Fruit fly (Drosophila melanogaster) whole organism: Measurements from ENCODE around the gene CG16989.

ENCODE experiments used
- CG8478 ChIP-seq: fragments of >200 bp; optimal IDR thresholded peaks from 2 replicates; lab custom pipeline; 2018; ENCODE audit warnings: inconsistent platforms
- EcR ChIP-seq, 2 experiments: fragments of >200 bp; optimal IDR thresholded peaks; 2 replicates each; lab custom pipeline; 2017; ENCODE audit warnings: missing biosample characterization in 2 of 2, missing genetic modification characterization in 2 of 2, missing genetic modification reagents in 2 of 2

DNA sequence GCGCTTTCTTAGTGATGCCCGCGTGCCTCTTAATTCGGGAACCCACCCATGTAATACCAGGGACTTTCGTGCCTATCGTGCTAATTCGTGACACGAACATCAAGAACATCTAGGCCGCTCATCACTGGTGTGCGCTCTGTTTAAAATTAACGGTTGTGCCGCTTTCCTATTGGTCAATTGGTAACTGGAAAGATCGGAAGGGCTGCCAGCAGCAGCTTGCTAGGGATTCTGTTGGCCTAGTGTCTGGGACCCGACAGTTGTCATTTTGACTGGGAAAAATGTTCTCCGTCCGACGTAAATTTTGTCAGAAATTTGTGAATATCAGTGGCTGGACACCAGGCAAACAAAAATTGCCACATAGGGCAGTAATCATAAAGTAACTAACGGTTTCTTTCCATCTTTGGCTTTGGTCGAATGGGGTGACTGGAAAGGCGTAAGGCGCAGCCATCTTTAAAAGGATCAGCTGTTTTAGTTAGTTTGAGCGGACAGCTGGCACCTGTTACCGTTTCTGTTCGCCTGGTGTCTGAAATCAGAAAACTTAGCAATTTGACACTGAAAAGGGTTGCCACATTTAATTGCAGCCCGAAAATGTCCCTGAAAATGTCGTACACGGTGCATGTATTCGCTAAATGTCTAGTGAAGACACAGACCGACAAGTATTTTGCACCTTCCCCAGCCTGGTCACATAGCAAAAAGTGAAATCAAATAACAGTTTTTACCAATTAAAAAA lies 33.9 kb upstream of the CG16989 start, which contains the start of gene CG5273:
- TF ChIP-seq CG8478 (lab: Kevin White, UChicago): no peak
- no peak for TF ChIP-seq EcR (GFP tag; optimal IDR thresholded peaks at IDR 0.05; lab: Kevin White, UChicago)
